Fruit fly (Drosophila melanogaster): Measurements from ENCODE around the gene CG45065.

DNA sequence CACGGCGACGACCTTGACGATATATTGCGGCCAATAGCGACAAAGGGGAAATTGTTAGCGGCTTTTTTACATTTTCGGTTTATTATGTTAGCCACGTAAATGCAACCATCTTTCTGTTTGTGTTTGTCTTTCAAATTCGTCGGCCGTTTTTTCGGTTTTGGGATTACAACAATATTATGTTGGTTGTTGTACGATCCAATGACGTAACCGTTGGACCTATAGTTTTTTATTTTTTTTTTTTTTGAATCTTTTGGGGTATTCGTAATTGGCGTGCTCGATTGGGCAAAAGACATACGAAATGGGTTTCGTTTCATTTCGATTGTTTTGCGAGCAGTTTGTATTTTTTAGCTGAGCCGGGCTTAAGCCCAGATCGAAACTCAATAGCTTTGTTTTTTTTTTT, 15.5 kb downstream of the CG45065 start:
- TF ChIP-seq CG8478 (optimal IDR thresholded peaks at IDR 0.05) (no peak), CTCF (optimal IDR thresholded peaks at IDR 0.05) (no peak)

All from S2 (cell line).